Worm (Caenorhabditis elegans): ENCODE data around the gene str-190.

DNA sequence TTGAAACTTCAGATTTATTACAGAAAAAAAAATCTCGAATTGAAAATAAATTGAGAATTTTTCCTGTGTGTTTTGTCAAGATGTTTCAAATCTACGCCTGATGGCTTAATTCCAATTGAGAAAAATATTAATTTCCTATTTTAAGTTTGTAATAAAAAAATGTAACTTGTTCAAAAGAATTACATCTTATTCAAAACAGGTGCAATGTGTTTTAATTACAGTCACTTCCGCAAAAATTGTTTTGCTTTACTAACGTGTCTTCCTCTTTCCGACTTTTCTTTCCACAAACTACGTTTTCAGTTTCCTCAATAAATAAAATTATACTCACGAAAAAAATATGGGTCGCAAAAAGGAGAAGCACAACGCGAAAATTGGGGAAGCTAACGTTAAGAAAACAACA, 40.3 kb downstream of the str-190 start, which contains the start of gene F25E5.16:
- TF ChIP-seq nhr-10 (tag; optimal IDR thresholded peaks at IDR 0.05) (no peak), nhr-237 (tag; optimal IDR thresholded peaks at IDR 0.05) (no peak), nhr-6 (tag; optimal IDR thresholded peaks at IDR 0.05) (no peak), unc-130 (GFP tag; optimal IDR thresholded peaks at IDR 0.05) (no peak), zip-11 (GFP tag; IDR thresholded peaks at IDR 0.05) (no peak), nhr-41 (GFP tag; IDR thresholded peaks at IDR 0.05) (no peak), hmg-1.1 (GFP tag; IDR thresholded peaks at IDR 0.05) (no peak), mep-1 (tag; optimal IDR thresholded peaks at IDR 0.05) (no peak), jun-1 (tag; optimal IDR thresholded peaks at IDR 0.05) (no peak), mdl-1 (tag; optimal IDR thresholded peaks at IDR 0.05) (no peak)

Measured in whole organism, L4 larva.